Worm (Caenorhabditis elegans): Measurements from ENCODE around the gene xpb-1.

ce11 chrIII:11581372-11581771, 54.9 kb downstream of the xpb-1 start, which contains the start of the genes Y66D12A.6 and ceh-92:
- TF ChIP-seq nhr-10 (tag; optimal IDR thresholded peaks at IDR 0.05) (no peak), lin-15B (tag; optimal IDR thresholded peaks at IDR 0.05) (no peak), skn-1 (tag; optimal IDR thresholded peaks at IDR 0.05) (no peak), mxl-3 (GFP tag; optimal IDR thresholded peaks at IDR 0.05) (no peak), nhr-41 (GFP tag; IDR thresholded peaks at IDR 0.05) (no peak), nhr-111 (GFP tag; optimal IDR thresholded peaks at IDR 0.05) (no peak), hif-1 (tag; optimal IDR thresholded peaks at IDR 0.05) (no peak), nhr-237 (tag; optimal IDR thresholded peaks at IDR 0.05) (no peak), egl-27 (tag; optimal IDR thresholded peaks at IDR 0.05) (no peak), spr-3 (GFP tag; optimal IDR thresholded peaks at IDR 0.05) (no peak), T20F7.1 (GFP tag; optimal IDR thresholded peaks at IDR 0.05) (no peak), mdl-1 (tag; optimal IDR thresholded peaks at IDR 0.05) (no peak), lin-29 (GFP tag; IDR thresholded peaks at IDR 0.05) (no peak)
